Fruit fly (Drosophila melanogaster) whole organism, embryonic: ENCODE results near the gene a10.

Experiments used
- Adf1 ChIP-seq: fragments of 200-800 bp; sonication (Bioruptor generic); IDR thresholded peaks from 2 replicates; pipeline ENCODE4 v1.3.6; 2022; ENCODE audit warnings: missing biosample characterization, missing genetic modification characterization
- Blimp-1 ChIP-seq: fragments of 200-800 bp; sonication (Bioruptor generic); optimal IDR thresholded peaks from 3 replicates; lab custom pipeline; 2018; ENCODE audit warnings: missing biosample characterization, missing genetic modification characterization, mild to moderate bottlenecking, moderate library complexity, missing genetic modification reagents
- CG10565 ChIP-seq: fragments of 200-800 bp; sonication (Bioruptor generic); optimal IDR thresholded peaks from 3 replicates; lab custom pipeline; 2016; ENCODE audit warnings: missing biosample characterization, mild to moderate bottlenecking, missing genetic modification characterization
- CG11504 ChIP-seq: fragments of 200-800 bp; sonication (Bioruptor generic); optimal IDR thresholded peaks from 3 replicates; lab custom pipeline; 2019; ENCODE audit warnings: missing biosample characterization, mild to moderate bottlenecking, missing genetic modification characterization, moderate library complexity
- CG13424 ChIP-seq: fragments of 200-800 bp; sonication (Bioruptor generic); optimal IDR thresholded peaks from 2 replicates; lab custom pipeline; 2019; ENCODE audit warnings: missing biosample characterization, mild to moderate bottlenecking, missing genetic modification characterization, moderate library complexity
- CG13624 ChIP-seq: fragments of 200-800 bp; sonication (Bioruptor generic); optimal IDR thresholded peaks from 2 replicates; lab custom pipeline; 2016; ENCODE audit warnings: missing biosample characterization, missing genetic modification characterization
- CG1529 ChIP-seq: fragments of 200-800 bp; sonication (Bioruptor generic); optimal IDR thresholded peaks from 3 replicates; lab custom pipeline; 2018; ENCODE audit warnings: missing biosample characterization, missing genetic modification characterization
- CG15696 ChIP-seq: fragments of 200-800 bp; sonication (Bioruptor generic); optimal IDR thresholded peaks from 2 replicates; lab custom pipeline; 2019; ENCODE audit warnings: missing biosample characterization, mild to moderate bottlenecking, missing genetic modification characterization, moderate library complexity
- CG16813 ChIP-seq: fragments of 200-800 bp; sonication (Bioruptor generic); IDR thresholded peaks from 3 replicates; pipeline ENCODE4 v1.3.6; 2022; ENCODE audit warnings: missing biosample characterization, missing genetic modification characterization; ENCODE audit not compliant: partially characterized antibody
- CG17802 ChIP-seq: fragments of 200-800 bp; sonication (Bioruptor generic); optimal IDR thresholded peaks from 2 replicates; lab custom pipeline; 2018; ENCODE audit warnings: missing biosample characterization, mild to moderate bottlenecking, missing genetic modification characterization, moderate library complexity
- CG18011 ChIP-seq: fragments of 200-800 bp; sonication (Bioruptor generic); optimal IDR thresholded peaks from 2 replicates; lab custom pipeline; 2017; ENCODE audit warnings: missing biosample characterization, missing genetic modification characterization, mild to moderate bottlenecking, moderate library complexity, missing genotype
- CG18262 ChIP-seq: fragments of 200-800 bp; optimal IDR thresholded peaks from 3 replicates; lab custom pipeline; 2019; ENCODE audit warnings: missing biosample characterization, mild to moderate bottlenecking, missing genetic modification characterization, moderate library complexity
- CG18476 ChIP-seq: fragments of 200-800 bp; sonication (Bioruptor generic); optimal IDR thresholded peaks from 2 replicates; lab custom pipeline; 2016; ENCODE audit warnings: missing biosample characterization, mild to moderate bottlenecking, missing genetic modification characterization
- CG42726 ChIP-seq: fragments of 200-800 bp; sonication (Bioruptor generic); IDR thresholded peaks from 2 replicates; pipeline ENCODE4 v1.3.6; 2022; ENCODE audit warnings: missing biosample characterization, missing genetic modification characterization; ENCODE audit not compliant: partially characterized antibody
- CG4424 ChIP-seq: fragments of 200-800 bp; sonication (Bioruptor generic); optimal IDR thresholded peaks from 3 replicates; lab custom pipeline; 2016; ENCODE audit warnings: missing biosample characterization, missing genetic modification characterization
- CG4707 ChIP-seq: fragments of 200-800 bp; sonication (Bioruptor generic); optimal IDR thresholded peaks from 2 replicates; lab custom pipeline; 2018; ENCODE audit warnings: missing biosample characterization, mild to moderate bottlenecking, missing genetic modification characterization, moderate library complexity
- CG5245 ChIP-seq: fragments of 200-800 bp; sonication (Bioruptor generic); optimal IDR thresholded peaks from 3 replicates; lab custom pipeline; 2016; ENCODE audit warnings: missing biosample characterization, missing genetic modification characterization
- CG6791 ChIP-seq: fragments of 200-800 bp; sonication (Bioruptor generic); IDR thresholded peaks from 3 replicates; pipeline ENCODE4 v1.3.6; 2022; ENCODE audit warnings: missing biosample characterization, missing genetic modification characterization; ENCODE audit not compliant: partially characterized antibody
- CG7271 ChIP-seq: fragments of 200-800 bp; sonication (Bioruptor generic); optimal IDR thresholded peaks from 2 replicates; lab custom pipeline; 2018; ENCODE audit warnings: missing biosample characterization, mild to moderate bottlenecking, missing genetic modification characterization, moderate library complexity
- CG9876 ChIP-seq: fragments of 200-800 bp; sonication (Bioruptor generic); optimal IDR thresholded peaks from 2 replicates; lab custom pipeline; 2016; ENCODE audit warnings: missing biosample characterization, missing genetic modification characterization
- CrebB ChIP-seq: fragments of 200-800 bp; sonication (Bioruptor generic); optimal IDR thresholded peaks from 3 replicates; lab custom pipeline; 2018; ENCODE audit warnings: missing biosample characterization, mild to moderate bottlenecking, missing genetic modification characterization
- Dad ChIP-seq: fragments of 200-800 bp; sonication (Bioruptor generic); optimal IDR thresholded peaks from 3 replicates; lab custom pipeline; 2016; ENCODE audit warnings: missing biosample characterization, missing genetic modification characterization
- Dek ChIP-seq: fragments of 200-800 bp; sonication (Bioruptor generic); optimal IDR thresholded peaks from 3 replicates; lab custom pipeline; 2019; ENCODE audit warnings: missing biosample characterization, mild to moderate bottlenecking, missing genetic modification characterization, moderate library complexity
- Ets65A ChIP-seq: fragments of 200-800 bp; sonication (Bioruptor generic); peaks from one replicate; lab custom pipeline; 2016; ENCODE audit warnings: missing biosample characterization, missing genetic modification characterization
- Fer1 ChIP-seq: fragments of 200-800 bp; sonication (Bioruptor generic); optimal IDR thresholded peaks from 2 replicates; lab custom pipeline; 2017; ENCODE audit warnings: missing biosample characterization, mild to moderate bottlenecking, missing genetic modification characterization
- HmgZ ChIP-seq: fragments of 200-800 bp; sonication (Bioruptor generic); optimal IDR thresholded peaks from 2 replicates; lab custom pipeline; 2018; ENCODE audit warnings: missing biosample characterization, mild to moderate bottlenecking, missing genetic modification characterization
- Med ChIP-seq: fragments of 200-800 bp; sonication (Bioruptor generic); peaks from one replicate; lab custom pipeline; 2016; ENCODE audit warnings: missing biosample characterization, missing genetic modification characterization, mild to moderate bottlenecking, inconsistent platforms, moderate library complexity
- Nf-YA ChIP-seq: fragments of 200-800 bp; sonication (Bioruptor generic); IDR thresholded peaks from 2 replicates; pipeline ENCODE4 v1.3.6; 2022; ENCODE audit warnings: missing biosample characterization, missing genetic modification characterization
- Nf-YB ChIP-seq: fragments of 200-800 bp; sonication (Bioruptor generic); optimal IDR thresholded peaks from 3 replicates; lab custom pipeline; 2019; ENCODE audit warnings: missing biosample characterization, mild to moderate bottlenecking, missing genetic modification characterization, moderate library complexity
- Rfx ChIP-seq: fragments of 200-800 bp; sonication (Bioruptor generic); IDR thresholded peaks from 2 replicates; pipeline ENCODE4 v1.3.6; 2022; ENCODE audit warnings: missing biosample characterization, missing genetic modification characterization
- Scr ChIP-seq: fragments of 200-800 bp; sonication (Bioruptor generic); IDR thresholded peaks from 2 replicates; pipeline ENCODE4 v1.3.6; 2022; ENCODE audit warnings: missing biosample characterization, missing genetic modification characterization; ENCODE audit not compliant: partially characterized antibody
- Sry-δ ChIP-seq: fragments of 200-800 bp; sonication (Bioruptor generic); optimal IDR thresholded peaks from 2 replicates; lab custom pipeline; 2016; ENCODE audit warnings: missing biosample characterization, missing genetic modification characterization
- Stat92E ChIP-seq, 3 experiments: fragments of >200 bp in 2 of 3; fragments of 200-800 bp in 1 of 3; sonication (Bioruptor generic) in 1 of 3; optimal IDR thresholded peaks; 2 replicates each; lab custom pipeline; 2017 to 2019; ENCODE audit warnings: missing biosample characterization in 3 of 3, missing genetic modification characterization in 3 of 3, mild to moderate bottlenecking in 1 of 3, moderate library complexity in 1 of 3
- ase ChIP-seq: fragments of 200-800 bp; sonication (Bioruptor generic); IDR thresholded peaks from 3 replicates; pipeline ENCODE4 v1.3.6; 2022; ENCODE audit warnings: missing biosample characterization, missing genetic modification characterization
- chif ChIP-seq, 2 experiments: fragments of 200-800 bp; sonication (Bioruptor generic); optimal IDR thresholded peaks; 3 replicates each; lab custom pipeline; 2016; ENCODE audit warnings: missing biosample characterization in 2 of 2, missing genetic modification characterization in 2 of 2
- chm ChIP-seq: fragments of 200-800 bp; sonication (Bioruptor generic); IDR thresholded peaks from 2 replicates; pipeline ENCODE4 v1.3.6; 2022; ENCODE audit warnings: missing biosample characterization, missing genetic modification characterization
- chn ChIP-seq: fragments of 200-800 bp; sonication (Bioruptor generic); optimal IDR thresholded peaks from 2 replicates; lab custom pipeline; 2016; ENCODE audit warnings: missing biosample characterization, missing genetic modification characterization
- crol ChIP-seq: fragments of 200-800 bp; sonication (Bioruptor generic); IDR thresholded peaks from 2 replicates; pipeline ENCODE4 v1.3.6; 2022; ENCODE audit warnings: missing biosample characterization, missing genetic modification characterization
- dati ChIP-seq: fragments of 200-800 bp; sonication (Bioruptor generic); IDR thresholded peaks from 2 replicates; pipeline ENCODE4 v1.3.6; 2022; ENCODE audit warnings: missing biosample characterization, missing genetic modification characterization
- dmrt11E ChIP-seq: fragments of 200-800 bp; sonication (Bioruptor generic); optimal IDR thresholded peaks from 3 replicates; lab custom pipeline; 2018; ENCODE audit warnings: missing biosample characterization, mild to moderate bottlenecking, missing genetic modification characterization, moderate library complexity
- ems ChIP-seq: fragments of 200-800 bp; sonication (Bioruptor generic); optimal IDR thresholded peaks from 3 replicates; lab custom pipeline; 2016; ENCODE audit warnings: missing biosample characterization, missing genetic modification characterization
- lola ChIP-seq, 3 experiments: fragments of >200 bp in 2 of 3; fragments of 200-800 bp in 1 of 3; sonication (Bioruptor generic) in 1 of 3; optimal IDR thresholded peaks; 2 replicates each; lab custom pipeline; 2017 to 2019; ENCODE audit warnings: missing biosample characterization in 3 of 3, missing genetic modification characterization in 3 of 3, mild to moderate bottlenecking in 1 of 3, moderate library complexity in 1 of 3
- mld ChIP-seq: fragments of 200-800 bp; sonication (Bioruptor generic); IDR thresholded peaks from 3 replicates; pipeline ENCODE4 v1.3.6; 2022; ENCODE audit warnings: missing biosample characterization, missing genetic modification characterization; ENCODE audit not compliant: partially characterized antibody
- nerfin-1 ChIP-seq: fragments of 200-800 bp; sonication (Bioruptor generic); optimal IDR thresholded peaks from 3 replicates; lab custom pipeline; 2019; ENCODE audit warnings: missing biosample characterization, mild to moderate bottlenecking, missing genetic modification characterization, moderate library complexity
- otp ChIP-seq: fragments of 200-800 bp; sonication (Bioruptor generic); IDR thresholded peaks from 3 replicates; pipeline ENCODE4, ENCODE4 v1.3.6; 2022; ENCODE audit warnings: missing biosample characterization, missing genetic modification characterization
- pfk ChIP-seq: fragments of 200-800 bp; sonication (Bioruptor generic); optimal IDR thresholded peaks from 2 replicates; lab custom pipeline; 2018; ENCODE audit warnings: missing biosample characterization, mild to moderate bottlenecking, missing genetic modification characterization, moderate library complexity
- schlank ChIP-seq: fragments of 200-800 bp; sonication (Bioruptor generic); optimal IDR thresholded peaks from 2 replicates; lab custom pipeline; 2018; ENCODE audit warnings: missing biosample characterization, mild to moderate bottlenecking, missing genetic modification characterization
- slou ChIP-seq: fragments of 200-800 bp; sonication (Bioruptor generic); optimal IDR thresholded peaks from 3 replicates; lab custom pipeline; 2016; ENCODE audit warnings: missing biosample characterization, missing genetic modification characterization

Gene a10

DNA sequence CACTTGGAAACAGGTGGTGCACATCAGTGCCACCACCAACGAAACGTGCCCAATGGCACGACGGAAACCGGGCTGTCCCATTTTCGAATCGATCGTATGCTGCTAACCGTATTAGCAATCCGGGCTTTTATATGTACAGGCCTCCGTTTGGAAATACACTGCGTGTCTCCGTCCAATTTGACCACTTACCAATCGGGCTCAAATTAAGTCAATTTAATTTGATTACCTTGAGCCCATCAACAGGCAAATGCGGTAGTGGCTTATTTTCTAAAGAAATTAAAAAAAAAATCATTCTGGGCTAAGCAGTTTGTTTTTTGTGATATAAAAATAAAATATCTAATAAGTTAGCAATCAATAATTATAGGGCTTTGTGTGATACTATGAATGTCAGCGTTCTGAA is at the start of gene a10:
Gene a10 (minus strand): TSS at position 101 of the 400 bp plus-strand sequence.
- TF ChIP-seq Med (GFP tag; lab: Kevin White, UChicago) (peak; percentile 17), CG17802 (tag; lab: Kevin White, UChicago) (no peak), Nf-YA (GFP tag; lab: Robert Waterston, UW) (no peak)

DNA sequence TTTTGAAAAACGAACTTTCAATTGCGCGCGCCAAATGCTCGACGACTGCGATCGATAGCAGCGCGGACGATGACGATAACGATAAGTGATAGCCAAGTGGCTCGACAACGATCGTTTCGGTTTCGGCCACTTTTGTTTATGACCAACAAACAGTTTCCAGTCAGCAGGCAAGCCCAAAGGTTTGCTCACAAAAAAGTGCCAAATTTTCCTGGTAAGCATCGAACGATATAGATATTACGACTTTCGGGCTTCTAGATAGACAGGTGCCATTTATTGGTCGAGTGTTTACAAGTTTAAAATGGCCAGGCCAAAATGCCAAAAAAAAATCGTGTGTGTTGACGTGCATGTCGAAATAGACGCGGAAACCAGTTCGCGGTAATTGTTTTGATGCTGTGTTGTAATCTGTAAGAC is 31.9 kb upstream of the a10 start, which contains the start of gene CG7724:
Gene CG7724 (plus strand): TSS at position 147 of the 411 bp plus-strand sequence.
- TF ChIP-seq ems (no peak), Dek (tag; lab: Kevin White, UChicago) (no peak), Rfx (GFP tag; lab: Robert Waterston, UW) (no peak; the same call in 1 of the 2 replicates), schlank (tag; lab: Kevin White, UChicago) (no peak), CG15696 (no peak), mld (GFP tag; lab: Robert Waterston, UW) (peak; percentile 85), CG7271 (tag; lab: Kevin White, UChicago) (no peak), CG5245 (GFP tag; lab: Kevin White, UChicago) (no peak), CG9876 (GFP tag; lab: Kevin White, UChicago) (no peak), CG18262 (no peak), otp (GFP tag; lab: Robert Waterston, UW) (no peak), CG13624 (GFP tag; lab: Kevin White, UChicago) (no peak), CG18476 (GFP tag; lab: Kevin White, UChicago) (no peak), CG6791 (GFP tag; lab: Robert Waterston, UW) (peak; percentile 92), CrebB (tag; lab: Kevin White, UChicago) (no peak), CG13424 (tag; lab: Kevin White, UChicago) (no peak), Stat92E (GFP tag; optimal IDR thresholded peaks at IDR 0.05; lab: Kevin White, UChicago) (no peak), nerfin-1 (tag; lab: Kevin White, UChicago) (no peak), chn (GFP tag; lab: Kevin White, UChicago) (no peak), Fer1 (GFP tag; lab: Kevin White, UChicago) (peak; percentile 22), CG16813 (GFP tag; lab: Robert Waterston, UW) (peak; percentile 67), Dad (GFP tag; lab: Kevin White, UChicago) (no peak), Blimp-1 (GFP tag; lab: Kevin White, UChicago) (no peak), CG18011 (GFP tag; lab: Kevin White, UChicago) (peak; percentile 5), dmrt11E (tag; lab: Kevin White, UChicago) (no peak), chif (GFP tag; optimal IDR thresholded peaks at IDR 0.05; lab: Kevin White, UChicago) (no peak), dati (GFP tag; lab: Robert Waterston, UW) (no peak), pfk (GFP tag; lab: Kevin White, UChicago) (no peak), CG10565 (no peak), Med (GFP tag; lab: Kevin White, UChicago) (peak; percentile 75), CG11504 (tag; lab: Kevin White, UChicago) (peak; percentile 59), chm (GFP tag; lab: Robert Waterston, UW) (no peak), ase (GFP tag; lab: Robert Waterston, UW) (peak; percentile 16; the same call in 1 of the 3 replicates), CG4424 (GFP tag; lab: Kevin White, UChicago) (no peak), Adf1 (GFP tag; lab: Robert Waterston, UW) (no peak; the same call in 1 of the 2 replicates), Scr (GFP tag; lab: Robert Waterston, UW) (peak; percentile 73), crol (GFP tag; lab: Robert Waterston, UW) (no peak), slou (no peak), lola (GFP tag; optimal IDR thresholded peaks at IDR 0.05; lab: Kevin White, UChicago) (no peak), Ets65A (GFP tag; lab: Kevin White, UChicago) (peak; percentile 79), HmgZ (tag; lab: Kevin White, UChicago) (peak; percentile 35), Sry-δ (GFP tag; lab: Kevin White, UChicago) (peak; percentile 46), CG4707 (no peak), CG1529 (GFP tag; lab: Kevin White, UChicago) (no peak), Nf-YB (no peak), CG42726 (GFP tag; lab: Robert Waterston, UW) (peak; percentile 33; the same call in 1 of the 2 replicates)
